Worm (Caenorhabditis elegans): ENCODE results near the gene C44H9.7.

- no peak for TF ChIP-seq pag-3 (tag; optimal IDR thresholded peaks at IDR 0.05; ENCODE audit: borderline replicate concordance)
- no peak for TF ChIP-seq elt-2 (tag; optimal IDR thresholded peaks at IDR 0.05)
- TF ChIP-seq pha-4 (tag; optimal IDR thresholded peaks at IDR 0.05) = no peak
- no peak for TF ChIP-seq T23F11.4 (GFP tag; optimal IDR thresholded peaks at IDR 0.05)
- no peak for TF ChIP-seq fkh-10 (GFP tag; optimal IDR thresholded peaks at IDR 0.05)
Measured at ce11 chrV:12845247-12845646, 9.4 kb downstream of the C44H9.7 start, which contains the start of gene C44H9.6.
